Worm (Caenorhabditis elegans) whole organism, young adult: ENCODE data around the gene C52B9.19.

Source experiments
- B0261.1 ChIP-seq: sonication (generic microtip); optimal IDR thresholded peaks from 2 replicates; lab custom pipeline; 2016; ENCODE audit warnings: mild to moderate bottlenecking, missing genetic modification characterization, moderate library complexity, missing compliant biosample characterization
- C06A6.2 ChIP-seq: fragments of 200-800 bp; sonication (Bioruptor generic); conservative IDR thresholded peaks from 2 replicates; pipeline ENCODE4 v1.3.6; 2022; ENCODE audit warnings: missing genetic modification characterization, missing compliant biosample characterization
- F10E7.11 ChIP-seq: sonication (generic microtip); optimal IDR thresholded peaks from 2 replicates; lab custom pipeline; 2017; ENCODE audit warnings: mild to moderate bottlenecking, missing genetic modification characterization, moderate library complexity, missing compliant biosample characterization
- F23B12.7 ChIP-seq: sonication (generic microtip); optimal IDR thresholded peaks from 2 replicates; lab custom pipeline; 2017; ENCODE audit warnings: missing genetic modification characterization, mild to moderate bottlenecking, missing compliant biosample characterization, antibody characterized with exemption, moderate library complexity; ENCODE audit not compliant: insufficient read depth
- F49E8.2 ChIP-seq: sonication (generic microtip); optimal IDR thresholded peaks from 3 replicates; lab custom pipeline; 2017; ENCODE audit warnings: missing genetic modification characterization, mild to moderate bottlenecking, missing compliant biosample characterization, antibody characterized with exemption, moderate library complexity; ENCODE audit not compliant: insufficient read depth
- K11D2.4 ChIP-seq: fragments of 200-800 bp; sonication (Bioruptor generic); IDR thresholded peaks from 2 replicates; pipeline ENCODE4 v1.3.6; 2022; ENCODE audit warnings: missing genetic modification reagents, missing genetic modification characterization, missing compliant biosample characterization
- K12H6.12 ChIP-seq: fragments of 200-800 bp; sonication (Bioruptor generic); optimal IDR thresholded peaks from 2 replicates; lab custom pipeline; 2018; ENCODE audit warnings: mild to moderate bottlenecking, missing genetic modification characterization, missing compliant biosample characterization
- Y53G8AR.9 ChIP-seq: fragments of 200-800 bp; sonication (Bioruptor generic); conservative IDR thresholded peaks from 2 replicates; pipeline ENCODE4 v1.3.6; 2022; ENCODE audit warnings: missing genetic modification reagents, missing genetic modification characterization, missing compliant biosample characterization
- Y56A3A.18 ChIP-seq: fragments of 200-800 bp; sonication (Bioruptor generic); IDR thresholded peaks from 2 replicates; pipeline ENCODE4 v1.3.6; 2022; ENCODE audit warnings: missing genetic modification reagents, missing genetic modification characterization, missing compliant biosample characterization
- akir-1 ChIP-seq: fragments of 200-800 bp; sonication (Bioruptor generic); optimal IDR thresholded peaks from 2 replicates; lab custom pipeline; 2018; ENCODE audit warnings: mild to moderate bottlenecking, missing genetic modification characterization, moderate library complexity, missing compliant biosample characterization
- atf-7 ChIP-seq: sonication (generic microtip); optimal IDR thresholded peaks from 2 replicates; lab custom pipeline; 2017; ENCODE audit warnings: mild to moderate bottlenecking, missing genetic modification characterization, missing compliant biosample characterization
- athp-1 ChIP-seq: sonication (generic microtip); optimal IDR thresholded peaks from 2 replicates; lab custom pipeline; 2017; ENCODE audit warnings: mild to moderate bottlenecking, missing genetic modification characterization, missing compliant biosample characterization
- attf-3 ChIP-seq: fragments of 200-800 bp; sonication (Bioruptor generic); conservative IDR thresholded peaks from 2 replicates; pipeline ENCODE4 v1.3.6; 2022; ENCODE audit warnings: missing genetic modification reagents, missing genetic modification characterization, missing compliant biosample characterization
- attf-5 ChIP-seq: fragments of 200-800 bp; sonication (Bioruptor generic); optimal IDR thresholded peaks from 2 replicates; lab custom pipeline; 2018; ENCODE audit warnings: mild to moderate bottlenecking, missing genetic modification characterization, missing compliant biosample characterization
- bed-2 ChIP-seq: fragments of 200-800 bp; sonication (Bioruptor generic); IDR thresholded peaks from 2 replicates; pipeline ENCODE4 v1.3.6; 2022; ENCODE audit warnings: missing genetic modification reagents, missing genetic modification characterization, missing compliant biosample characterization
- cebp-2 ChIP-seq: fragments of 200-800 bp; sonication (Bioruptor generic); IDR thresholded peaks from 2 replicates; pipeline ENCODE4 v1.3.6; 2022; ENCODE audit warnings: missing genetic modification characterization, missing compliant biosample characterization
- ceh-58 ChIP-seq: fragments of 200-800 bp; sonication (Bioruptor generic); IDR thresholded peaks from 2 replicates; pipeline ENCODE4 v1.3.6; 2022; ENCODE audit warnings: missing genetic modification characterization, missing compliant biosample characterization
- ceh-91 ChIP-seq: fragments of 200-800 bp; sonication (Bioruptor generic); IDR thresholded peaks from 2 replicates; pipeline ENCODE4 v1.3.6; 2022; ENCODE audit warnings: missing genetic modification reagents, missing genetic modification characterization, missing compliant biosample characterization
- die-1 ChIP-seq: sonication (generic microtip); optimal IDR thresholded peaks from 2 replicates; lab custom pipeline; 2016; ENCODE audit warnings: missing genotype, mild to moderate bottlenecking, missing genetic modification characterization, missing compliant biosample characterization
- dpff-1 ChIP-seq: sonication (generic microtip); optimal IDR thresholded peaks from 2 replicates; lab custom pipeline; 2017; ENCODE audit warnings: mild to moderate bottlenecking, missing genetic modification characterization, missing compliant biosample characterization
- efl-1 ChIP-seq: fragments of 150-350 bp; optimal IDR thresholded peaks from 2 replicates; lab custom pipeline; 2014; ENCODE audit warnings: missing biosample characterization, missing genetic modification reagents, missing genetic modification characterization
- egl-18 ChIP-seq: fragments of 200-800 bp; sonication (Bioruptor generic); IDR thresholded peaks from 2 replicates; pipeline ENCODE4 v1.3.6; 2022; ENCODE audit warnings: missing genetic modification reagents, missing genetic modification characterization, missing compliant biosample characterization
- ets-4 ChIP-seq: fragments of 200-800 bp; sonication (Bioruptor generic); optimal IDR thresholded peaks from 2 replicates; lab custom pipeline; 2018; ENCODE audit warnings: mild to moderate bottlenecking, missing genetic modification characterization, missing compliant biosample characterization
- him-1 ChIP-seq: sonication (generic microtip); optimal IDR thresholded peaks from 2 replicates; lab custom pipeline; 2016; ENCODE audit warnings: missing genotype, missing genetic modification reagents, missing genetic modification characterization, missing compliant biosample characterization
- hmg-20 ChIP-seq: fragments of 200-800 bp; sonication (Bioruptor generic); IDR thresholded peaks from 2 replicates; pipeline ENCODE4 v1.3.6; 2022; ENCODE audit warnings: missing genetic modification reagents, missing genetic modification characterization, missing compliant biosample characterization
- lag-1 ChIP-seq: fragments of 200-800 bp; sonication (Bioruptor generic); IDR thresholded peaks from 2 replicates; pipeline ENCODE4 v1.3.6; 2022; ENCODE audit warnings: missing genetic modification reagents, missing genetic modification characterization, missing compliant biosample characterization
- lin-26 ChIP-seq: fragments of 200-800 bp; sonication (Bioruptor generic); IDR thresholded peaks from 2 replicates; pipeline ENCODE4 v1.3.6; 2022; ENCODE audit warnings: missing genetic modification reagents, missing genetic modification characterization, missing compliant biosample characterization
- lin-35 ChIP-seq, 3 experiments: fragments of 150-350 bp in 2 of 3; sonication (generic microtip) in 1 of 3; optimal IDR thresholded peaks; 2 replicates each; lab custom pipeline; 2014 to 2018; ENCODE audit warnings: missing biosample characterization in 3 of 3, missing genetic modification characterization in 3 of 3, missing genetic modification reagents in 3 of 3
- lin-40 ChIP-seq: sonication (generic microtip); optimal IDR thresholded peaks from 2 replicates; lab custom pipeline; 2016; ENCODE audit warnings: missing genetic modification characterization, mild to moderate bottlenecking, missing compliant biosample characterization, missing genotype, missing genetic modification reagents
- lin-54 ChIP-seq: fragments of 200-800 bp; sonication (Bioruptor generic); optimal IDR thresholded peaks from 2 replicates; lab custom pipeline; 2018; ENCODE audit warnings: mild to moderate bottlenecking, missing genetic modification characterization, missing compliant biosample characterization
- lir-1 ChIP-seq: fragments of 200-800 bp; sonication (Bioruptor generic); conservative IDR thresholded peaks from 2 replicates; pipeline ENCODE4 v1.3.6; 2022; ENCODE audit warnings: missing genetic modification reagents, missing genetic modification characterization, missing compliant biosample characterization
- mcd-1 ChIP-seq: fragments of 200-800 bp; sonication (Bioruptor generic); IDR thresholded peaks from 2 replicates; pipeline ENCODE4 v1.3.6; 2022; ENCODE audit warnings: missing genetic modification reagents, missing genetic modification characterization, missing compliant biosample characterization
- nfyb-1 ChIP-seq: fragments of 200-800 bp; sonication (Bioruptor generic); IDR thresholded peaks from 2 replicates; pipeline ENCODE4 v1.3.6; 2022; ENCODE audit warnings: missing genetic modification reagents, missing genetic modification characterization, missing compliant biosample characterization
- nhr-80 ChIP-seq: sonication (generic microtip); optimal IDR thresholded peaks from 2 replicates; lab custom pipeline; 2016; ENCODE audit warnings: missing genetic modification characterization, missing compliant biosample characterization
- sdz-38 ChIP-seq: sonication (generic microtip); optimal IDR thresholded peaks from 2 replicates; lab custom pipeline; 2016; ENCODE audit warnings: missing genotype, missing genetic modification characterization, missing compliant biosample characterization
- somi-1 ChIP-seq: fragments of 200-800 bp; sonication (Bioruptor generic); optimal IDR thresholded peaks from 2 replicates; lab custom pipeline; 2018; ENCODE audit warnings: mild to moderate bottlenecking, missing genetic modification characterization, missing compliant biosample characterization
- unc-130 ChIP-seq: sonication (generic microtip); optimal IDR thresholded peaks from 2 replicates; lab custom pipeline; 2016; ENCODE audit warnings: missing genetic modification reagents, missing genetic modification characterization, missing compliant biosample characterization
- unc-62 ChIP-seq: fragments of 150-350 bp; optimal IDR thresholded peaks from 2 replicates; lab custom pipeline; 2014; ENCODE audit warnings: missing biosample characterization, missing genetic modification reagents, missing genetic modification characterization
- ztf-22 ChIP-seq: fragments of 200-800 bp; sonication (Bioruptor generic); optimal IDR thresholded peaks from 2 replicates; lab custom pipeline; 2018; ENCODE audit warnings: mild to moderate bottlenecking, missing genetic modification characterization, moderate library complexity, missing compliant biosample characterization

C52B9.19 gene

ce11 chrX:4282380-4282779 lies at the start of gene C52B9.19:
Gene C52B9.19 (plus strand): TSS chrX:4282555.
- TF ChIP-seq ztf-22 (GFP tag; lab: Kevin White, UChicago): no peak
- no peak for TF ChIP-seq lag-1 (GFP tag; lab: Robert Waterston, UW)
- TF ChIP-seq mcd-1 (GFP tag; lab: Robert Waterston, UW): no peak
- TF ChIP-seq lin-40 (tag; lab: Kevin White, UChicago): no peak
- no peak for TF ChIP-seq bed-2 (GFP tag; lab: Robert Waterston, UW)
- TF ChIP-seq hmg-20 (GFP tag; lab: Robert Waterston, UW): no peak
- TF ChIP-seq B0261.1 (tag; lab: Kevin White, UChicago): no peak
- TF ChIP-seq F49E8.2 (tag; lab: Kevin White, UChicago): no peak
- no peak for TF ChIP-seq sdz-38 (tag; lab: Kevin White, UChicago)
- TF ChIP-seq, all 124 proteins: peak for 0

ce11 chrX:4235752-4236151 lies 46.6 kb upstream of the C52B9.19 start, which contains the start of gene rab-37:
Gene rab-37 (minus strand): TSS chrX:4235852.
- TF ChIP-seq K11D2.4 (GFP tag; lab: Robert Waterston, UW): no peak
- no peak for TF ChIP-seq bed-2 (GFP tag; lab: Robert Waterston, UW)
- TF ChIP-seq mcd-1 (GFP tag; lab: Robert Waterston, UW): no peak
- no peak for TF ChIP-seq C06A6.2 (GFP tag; lab: Robert Waterston, UW)
- no peak for TF ChIP-seq somi-1 (GFP tag; lab: Kevin White, UChicago)
- no peak for TF ChIP-seq K12H6.12 (tag; lab: Kevin White, UChicago)

ce11 chrX:4238971-4239370 lies 43.4 kb upstream of the C52B9.19 start:
- TF ChIP-seq ceh-91 (no peak), attf-5 (GFP tag; lab: Kevin White, UChicago) (no peak), lin-35 (GFP tag; optimal IDR thresholded peaks at IDR 0.05; lab: Kevin White, UChicago) (no peak), cebp-2 (no peak), somi-1 (GFP tag; lab: Kevin White, UChicago) (no peak), efl-1 (no peak), egl-18 (GFP tag; lab: Robert Waterston, UW) (no peak), sdz-38 (tag; lab: Kevin White, UChicago) (no peak), nhr-80 (tag; lab: Kevin White, UChicago) (no peak), dpff-1 (tag; lab: Kevin White, UChicago) (no peak), Y56A3A.18 (GFP tag; lab: Robert Waterston, UW) (no peak), ztf-22 (GFP tag; lab: Kevin White, UChicago) (no peak), lir-1 (no peak)

- TF ChIP-seq die-1 (no peak), him-1 (tag; lab: Kevin White, UChicago) (no peak), Y53G8AR.9 (GFP tag; lab: Robert Waterston, UW) (0 out of 2 replicates have a peak, but pooled peaks have one; percentile 35)
Observed at ce11 chrX:4244489-4245123, 37.7 kb upstream of the C52B9.19 start.

- TF ChIP-seq ets-4 (no peak), lin-54 (GFP tag; lab: Kevin White, UChicago) (no peak), F23B12.7 (tag; lab: Kevin White, UChicago) (no peak), unc-130 (GFP tag; lab: Kevin White, UChicago) (no peak), F49E8.2 (tag; lab: Kevin White, UChicago) (no peak), die-1 (no peak), atf-7 (peak; percentile 49), attf-3 (no peak), nfyb-1 (GFP tag; lab: Robert Waterston, UW) (0 out of 2 replicates have a peak, but pooled peaks have one; percentile 15), akir-1 (GFP tag; lab: Kevin White, UChicago) (no peak), mcd-1 (GFP tag; lab: Robert Waterston, UW) (no peak; the same call in 1 of the 2 replicates), unc-62 (GFP tag; lab: Kevin White, UChicago) (peak; percentile 8), lin-26 (GFP tag; lab: Robert Waterston, UW) (peak; percentile 33; the same call in 1 of the 2 replicates), ceh-58 (GFP tag; lab: Robert Waterston, UW) (no peak), athp-1 (tag; lab: Kevin White, UChicago) (no peak), nhr-80 (tag; lab: Kevin White, UChicago) (peak; percentile 87), F10E7.11 (tag; lab: Kevin White, UChicago) (no peak)
Observed at ce11 chrX:4245124-4245523, 37.2 kb upstream of the C52B9.19 start.
